Worm (Caenorhabditis elegans): ENCODE results near the gene cpt-5.

DNA sequence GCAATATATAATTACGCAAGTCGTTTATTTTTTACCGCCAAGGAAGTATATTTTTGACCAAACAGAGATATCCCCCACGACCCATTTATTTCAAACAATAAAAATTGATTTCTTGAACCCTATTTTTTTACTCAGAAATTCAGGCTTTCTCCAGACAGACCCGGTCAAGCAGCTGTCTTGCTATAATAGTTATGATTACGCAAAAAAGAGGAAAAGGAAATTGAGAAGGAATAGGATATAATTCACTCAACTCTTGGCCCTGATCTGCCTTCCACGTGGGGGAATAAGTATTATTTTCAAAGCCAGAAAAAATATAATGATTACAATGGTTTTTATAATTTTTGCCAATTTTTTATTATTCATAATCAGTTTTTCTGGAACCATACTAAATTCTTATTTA is 15.9 kb upstream of the cpt-5 start, which contains the start of gene srx-136:
- no peak for TF ChIP-seq ets-7 (tag; optimal IDR thresholded peaks at IDR 0.05)
- TF ChIP-seq sea-1 (GFP tag; conservative IDR thresholded peaks at IDR 0.05): no peak
- TF ChIP-seq ama-1 (optimal IDR thresholded peaks at IDR 0.05): no peak
- TF ChIP-seq tbx-11 (GFP tag; IDR thresholded peaks at IDR 0.05): no peak
- no peak for TF ChIP-seq tbx-37 (GFP tag; conservative IDR thresholded peaks at IDR 0.05)
- no peak for TF ChIP-seq F13C5.2 (tag; optimal IDR thresholded peaks at IDR 0.05)
- no peak for TF ChIP-seq hmg-4 (GFP tag; optimal IDR thresholded peaks at IDR 0.05)
